Worm (Caenorhabditis elegans) whole organism, L3 larva: Measurements from ENCODE around the gene C17B7.9.

Experiments
- aly-2 ChIP-seq: fragments of 150-350 bp; optimal IDR thresholded peaks from 2 replicates; lab custom pipeline; 2014; ENCODE audit warnings: missing biosample characterization, missing genetic modification characterization
- ceh-16 ChIP-seq: sonication (generic microtip); optimal IDR thresholded peaks from 2 replicates; lab custom pipeline; 2017; ENCODE audit warnings: missing biosample characterization, missing genetic modification characterization
- ceh-28 ChIP-seq: fragments of 150-350 bp; optimal IDR thresholded peaks from 2 replicates; lab custom pipeline; 2014; ENCODE audit warnings: missing biosample characterization, missing genetic modification reagents, missing genetic modification characterization
- ceh-9 ChIP-seq: sonication (generic microtip); optimal IDR thresholded peaks from 2 replicates; lab custom pipeline; 2018; ENCODE audit warnings: missing biosample characterization, missing genetic modification characterization
- daf-12 ChIP-seq: fragments of 150-350 bp; optimal IDR thresholded peaks from 2 replicates; lab custom pipeline; 2014; ENCODE audit warnings: missing biosample characterization, missing genetic modification reagents, missing genetic modification characterization
- egl-27 ChIP-seq: sonication (generic microtip); optimal IDR thresholded peaks from 4 replicates; lab custom pipeline; 2017; ENCODE audit warnings: missing biosample characterization, missing genetic modification reagents, missing genetic modification characterization
- egl-5 ChIP-seq: fragments of 150-350 bp; optimal IDR thresholded peaks from 2 replicates; lab custom pipeline; 2017; ENCODE audit warnings: missing biosample characterization, missing genetic modification reagents, missing genetic modification characterization, inconsistent platforms
- elt-1 ChIP-seq: fragments of 150-350 bp; optimal IDR thresholded peaks from 2 replicates; lab custom pipeline; 2014; ENCODE audit warnings: missing biosample characterization, missing genetic modification characterization
- elt-2 ChIP-seq: sonication (generic microtip); optimal IDR thresholded peaks from 2 replicates; lab custom pipeline; 2016; ENCODE audit warnings: missing genetic modification reagents, mild to moderate bottlenecking, missing genetic modification characterization, missing compliant biosample characterization
- eor-1 ChIP-seq, 2 experiments: fragments of 150-350 bp; optimal IDR thresholded peaks; 2 replicates each; lab custom pipeline; 2014 to 2018; ENCODE audit warnings: missing biosample characterization in 2 of 2, missing genetic modification characterization in 2 of 2
- fkh-10 ChIP-seq: sonication (generic microtip); optimal IDR thresholded peaks from 2 replicates; lab custom pipeline; 2017; ENCODE audit warnings: missing biosample characterization, missing genetic modification reagents, missing genetic modification characterization
- lin-39 ChIP-seq: fragments of 150-350 bp; optimal IDR thresholded peaks from 2 replicates; lab custom pipeline; 2018; ENCODE audit warnings: missing biosample characterization, missing genetic modification reagents, missing genetic modification characterization
- lsy-12 ChIP-seq: sonication (generic microtip); optimal IDR thresholded peaks from 2 replicates; lab custom pipeline; 2016; ENCODE audit warnings: mild to moderate bottlenecking, missing genetic modification characterization, missing compliant biosample characterization
- mml-1 ChIP-seq: fragments of 150-350 bp; sonication (generic microtip); optimal IDR thresholded peaks from 3 replicates; lab custom pipeline; 2014; ENCODE audit warnings: missing biosample characterization, missing genetic modification characterization
- nfya-1 ChIP-seq: sonication (generic microtip); optimal IDR thresholded peaks from 2 replicates; lab custom pipeline; 2017; ENCODE audit warnings: missing genetic modification characterization, mild to moderate bottlenecking, missing compliant biosample characterization, antibody characterized with exemption, moderate library complexity; ENCODE audit not compliant: insufficient read depth
- nhr-11 ChIP-seq: fragments of 150-350 bp; optimal IDR thresholded peaks from 2 replicates; lab custom pipeline; 2014; ENCODE audit warnings: missing biosample characterization, missing genetic modification characterization
- nhr-23 ChIP-seq: fragments of 150-350 bp; optimal IDR thresholded peaks from 2 replicates; lab custom pipeline; 2014; ENCODE audit warnings: missing biosample characterization, missing genetic modification reagents, missing genetic modification characterization
- nhr-237 ChIP-seq: fragments of 150-350 bp; optimal IDR thresholded peaks from 2 replicates; lab custom pipeline; 2014; ENCODE audit warnings: missing biosample characterization, missing genetic modification characterization
- nhr-43 ChIP-seq: sonication (generic microtip); optimal IDR thresholded peaks from 2 replicates; lab custom pipeline; 2016; ENCODE audit warnings: mild to moderate bottlenecking, missing genetic modification characterization, missing compliant biosample characterization; ENCODE audit not compliant: poor library complexity, severe bottlenecking
- nhr-77 ChIP-seq: fragments of 150-350 bp; optimal IDR thresholded peaks from 2 replicates; lab custom pipeline; 2014; ENCODE audit warnings: missing biosample characterization, missing genetic modification characterization
- sea-2 ChIP-seq: fragments of 150-350 bp; sonication (generic microtip); optimal IDR thresholded peaks from 4 replicates; lab custom pipeline; 2014; ENCODE audit warnings: missing biosample characterization, missing genetic modification reagents, missing genetic modification characterization
- skn-1 ChIP-seq: fragments of 150-350 bp; optimal IDR thresholded peaks from 2 replicates; lab custom pipeline; 2014; ENCODE audit warnings: missing biosample characterization, missing genetic modification characterization
- tbx-2 ChIP-seq: sonication (generic microtip); optimal IDR thresholded peaks from 2 replicates; lab custom pipeline; 2016; ENCODE audit warnings: mild to moderate bottlenecking, missing genetic modification characterization, missing compliant biosample characterization
- unc-39 ChIP-seq: sonication (generic microtip); optimal IDR thresholded peaks from 4 replicates; lab custom pipeline; 2017; ENCODE audit warnings: missing biosample characterization, missing genetic modification characterization
- ztf-11 ChIP-seq: fragments of 150-350 bp; optimal IDR thresholded peaks from 2 replicates; lab custom pipeline; 2014; ENCODE audit warnings: missing biosample characterization, missing genetic modification characterization

Gene C17B7.9

ce11 chrV:3288134-3288533 is 43.8 kb downstream of the C17B7.9 start:
- TF ChIP-seq eor-1 (tag; optimal IDR thresholded peaks at IDR 0.05; lab: Kevin White, UChicago) = no peak
- TF ChIP-seq nhr-237 = no peak
- TF ChIP-seq lin-39 (tag; lab: Kevin White, UChicago) = no peak
- no peak for TF ChIP-seq nhr-77 (tag; lab: Kevin White, UChicago)
- no peak for TF ChIP-seq ceh-16 (tag; lab: Kevin White, UChicago)
- TF ChIP-seq tbx-2 = no peak
- no peak for TF ChIP-seq unc-39

ce11 chrV:3287330-3287729 is 44.6 kb downstream of the C17B7.9 start, which contains the start of gene F35F10.7:
Gene F35F10.7, minus strand, starts transcription at chrV:3287430.
- no peak for TF ChIP-seq ceh-28 (tag; lab: Kevin White, UChicago)
- TF ChIP-seq egl-27 (tag; lab: Kevin White, UChicago) = no peak
- TF ChIP-seq nhr-23 (tag; lab: Kevin White, UChicago) = no peak
- no peak for TF ChIP-seq skn-1
- TF ChIP-seq nhr-43 = no peak
- TF ChIP-seq elt-1 (tag; lab: Kevin White, UChicago) = no peak
- no peak for TF ChIP-seq ztf-11 (tag; lab: Kevin White, UChicago)
- TF ChIP-seq nfya-1 = no peak

ce11 chrV:3284629-3285028 is 47.3 kb downstream of the C17B7.9 start, which contains the start of gene F35F10.5:
Gene F35F10.5, plus strand, starts transcription at chrV:3284929.
- TF ChIP-seq lin-39 (tag; lab: Kevin White, UChicago) (no peak), aly-2 (tag; lab: Kevin White, UChicago) (no peak), nhr-11 (tag; lab: Kevin White, UChicago) (no peak), sea-2 (GFP tag; lab: Kevin White, UChicago) (no peak)

- TF ChIP-seq aly-2 (tag; lab: Kevin White, UChicago) = no peak
- TF ChIP-seq elt-2 (tag; lab: Kevin White, UChicago) = no peak
- TF ChIP-seq mml-1 (tag; lab: Kevin White, UChicago) = no peak
- no peak for TF ChIP-seq egl-5 (tag; lab: Kevin White, UChicago)
- TF ChIP-seq skn-1 = no peak
- TF ChIP-seq ceh-9 (tag; lab: Kevin White, UChicago) = no peak
- no peak for TF ChIP-seq elt-1 (tag; lab: Kevin White, UChicago)
- no peak for TF ChIP-seq fkh-10 (GFP tag; lab: Kevin White, UChicago)
Observed at ce11 chrV:3282957-3283356, 49.0 kb downstream of the C17B7.9 start, which contains the start of gene str-64. Gene str-64, plus strand, starts transcription at chrV:3283257.

- TF ChIP-seq eor-1 (tag; optimal IDR thresholded peaks at IDR 0.05; lab: Kevin White, UChicago) = no peak
- TF ChIP-seq sea-2 (GFP tag; lab: Kevin White, UChicago) = no peak
- no peak for TF ChIP-seq elt-1 (tag; lab: Kevin White, UChicago)
- TF ChIP-seq lsy-12 (tag; lab: Kevin White, UChicago) = no peak
- no peak for TF ChIP-seq daf-12 (tag; lab: Kevin White, UChicago)
- TF ChIP-seq ceh-28 (tag; lab: Kevin White, UChicago) = no peak
- no peak for TF ChIP-seq nhr-43
- no peak for TF ChIP-seq tbx-2
- TF ChIP-seq, all 47 proteins: peak for 0
Observed at ce11 chrV:3281523-3281922, 50.4 kb downstream of the C17B7.9 start, which contains the start of gene T28A11.25. Gene T28A11.25, plus strand, starts transcription at chrV:3281823.
